Worm (Caenorhabditis elegans) whole organism, L4 larva: ENCODE measurements around the gene spe-27.

Experiments
- F26F4.8 ChIP-seq: fragments of 200-800 bp; sonication (Bioruptor generic); conservative IDR thresholded peaks from 2 replicates; pipeline ENCODE4 v1.3.6; 2022; ENCODE audit warnings: missing genetic modification characterization, missing compliant biosample characterization
- F49E8.2 ChIP-seq: sonication (generic microtip); optimal IDR thresholded peaks from 2 replicates; lab custom pipeline; 2016; ENCODE audit warnings: missing compliant biosample characterization, mild to moderate bottlenecking, missing genetic modification characterization, borderline replicate concordance
- T20F7.1 ChIP-seq: fragments of 200-800 bp; sonication (Bioruptor generic); optimal IDR thresholded peaks from 2 replicates; lab custom pipeline; 2018; ENCODE audit warnings: mild to moderate bottlenecking, missing genetic modification characterization, missing compliant biosample characterization
- T26A8.4 ChIP-seq: fragments of 200-800 bp; sonication (Bioruptor generic); IDR thresholded peaks from 2 replicates; pipeline ENCODE4 v1.3.6; 2022; ENCODE audit warnings: missing genetic modification characterization, missing compliant biosample characterization
- Y48G9A.11 ChIP-seq: fragments of 200-800 bp; sonication (Bioruptor generic); IDR thresholded peaks from 2 replicates; pipeline ENCODE4 v1.3.6; 2022; ENCODE audit warnings: missing genetic modification reagents, missing genetic modification characterization, missing compliant biosample characterization
- aha-1 ChIP-seq: fragments of 150-350 bp; peaks from one replicate; lab custom pipeline; 2014; ENCODE audit warnings: missing biosample characterization, missing genetic modification characterization
- arid-1 ChIP-seq: fragments of 200-800 bp; sonication (Bioruptor generic); conservative IDR thresholded peaks from 2 replicates; pipeline ENCODE4 v1.3.6; 2022; ENCODE audit warnings: missing genetic modification reagents, missing genetic modification characterization, missing compliant biosample characterization
- ceh-44 ChIP-seq: fragments of 200-800 bp; sonication (Bioruptor generic); IDR thresholded peaks from 2 replicates; pipeline ENCODE4 v1.3.6; 2022; ENCODE audit warnings: missing genetic modification reagents, missing genetic modification characterization, missing compliant biosample characterization
- ces-1 ChIP-seq: fragments of 150-350 bp; sonication (generic microtip); optimal IDR thresholded peaks from 4 replicates; lab custom pipeline; 2014; ENCODE audit warnings: missing biosample characterization, missing genetic modification reagents, missing genetic modification characterization
- cey-2 ChIP-seq: sonication (generic microtip); optimal IDR thresholded peaks from 3 replicates; lab custom pipeline; 2017; ENCODE audit warnings: missing genetic modification characterization, mild to moderate bottlenecking, missing compliant biosample characterization, antibody characterized with exemption, borderline replicate concordance; ENCODE audit not compliant: insufficient read depth
- dpl-1 ChIP-seq: fragments of 150-350 bp; optimal IDR thresholded peaks from 2 replicates; lab custom pipeline; 2014; ENCODE audit warnings: missing biosample characterization, missing genetic modification reagents, missing genetic modification characterization
- egl-27 ChIP-seq: sonication (generic microtip); optimal IDR thresholded peaks from 3 replicates; lab custom pipeline; 2017; ENCODE audit warnings: missing biosample characterization, missing genetic modification reagents, missing genetic modification characterization
- egl-43 ChIP-seq: fragments of 200-800 bp; sonication (Bioruptor generic); IDR thresholded peaks from 2 replicates; pipeline ENCODE4 v1.3.6; 2022; ENCODE audit warnings: missing genetic modification reagents, missing genetic modification characterization, missing compliant biosample characterization
- fkh-10 ChIP-seq: fragments of 150-350 bp; optimal IDR thresholded peaks from 2 replicates; lab custom pipeline; 2014; ENCODE audit warnings: missing biosample characterization, missing genetic modification reagents, missing genetic modification characterization
- hlh-11 ChIP-seq: fragments of 200-800 bp; sonication (Bioruptor generic); optimal IDR thresholded peaks from 2 replicates; lab custom pipeline; 2018; ENCODE audit warnings: mild to moderate bottlenecking, missing genetic modification characterization, missing compliant biosample characterization
- jun-1 ChIP-seq: fragments of 150-350 bp; optimal IDR thresholded peaks from 2 replicates; lab custom pipeline; 2014; ENCODE audit warnings: missing biosample characterization, missing genetic modification reagents, missing genetic modification characterization
- lim-7 ChIP-seq: fragments of 200-800 bp; sonication (Bioruptor generic); IDR thresholded peaks from 2 replicates; pipeline ENCODE4 v1.3.6; 2022; ENCODE audit warnings: missing genetic modification characterization, missing compliant biosample characterization
- lin-13 ChIP-seq: fragments of 150-350 bp; optimal IDR thresholded peaks from 2 replicates; lab custom pipeline; 2014; ENCODE audit warnings: missing biosample characterization, missing genetic modification reagents, missing genetic modification characterization
- lin-15B ChIP-seq: fragments of 150-350 bp; sonication (generic microtip); optimal IDR thresholded peaks from 3 replicates; lab custom pipeline; 2014; ENCODE audit warnings: missing biosample characterization, missing genetic modification characterization
- lin-38 ChIP-seq: fragments of 200-800 bp; sonication (Bioruptor generic); IDR thresholded peaks from 2 replicates; pipeline ENCODE4 v1.3.6; 2022; ENCODE audit warnings: missing genetic modification reagents, missing genetic modification characterization, missing compliant biosample characterization
- lir-3 ChIP-seq: sonication (generic microtip); optimal IDR thresholded peaks from 2 replicates; lab custom pipeline; 2016; ENCODE audit warnings: mild to moderate bottlenecking, missing genetic modification characterization, missing compliant biosample characterization
- madf-9 ChIP-seq: fragments of 200-800 bp; sonication (Bioruptor generic); conservative IDR thresholded peaks from 2 replicates; pipeline ENCODE4 v1.3.6; 2022; ENCODE audit warnings: missing genetic modification reagents, missing genetic modification characterization, missing compliant biosample characterization
- mdt-29 ChIP-seq: fragments of 200-800 bp; sonication (Bioruptor generic); IDR thresholded peaks from 2 replicates; pipeline ENCODE4 v1.3.6; 2022; ENCODE audit warnings: missing genetic modification reagents, missing genetic modification characterization, missing compliant biosample characterization
- mxl-2 ChIP-seq: fragments of 200-800 bp; sonication (Bioruptor generic); conservative IDR thresholded peaks from 2 replicates; pipeline ENCODE4 v1.3.6; 2022; ENCODE audit warnings: missing genetic modification reagents, missing genetic modification characterization, missing compliant biosample characterization
- mxl-3 ChIP-seq: fragments of 200-800 bp; sonication (Bioruptor generic); optimal IDR thresholded peaks from 2 replicates; lab custom pipeline; 2018; ENCODE audit warnings: mild to moderate bottlenecking, missing genetic modification characterization, missing compliant biosample characterization
- nhr-10 ChIP-seq: fragments of 150-350 bp; optimal IDR thresholded peaks from 2 replicates; lab custom pipeline; 2014; ENCODE audit warnings: missing biosample characterization, missing genetic modification characterization
- nhr-11 ChIP-seq: fragments of 150-350 bp; optimal IDR thresholded peaks from 2 replicates; lab custom pipeline; 2014; ENCODE audit warnings: missing biosample characterization, missing genetic modification characterization
- nhr-25 ChIP-seq: sonication (generic microtip); optimal IDR thresholded peaks from 2 replicates; lab custom pipeline; 2017; ENCODE audit warnings: missing genetic modification characterization, mild to moderate bottlenecking, missing compliant biosample characterization, antibody characterized with exemption, moderate library complexity, borderline replicate concordance; ENCODE audit not compliant: insufficient read depth
- nhr-41 ChIP-seq: fragments of 200-800 bp; sonication (Bioruptor generic); IDR thresholded peaks from 2 replicates; pipeline ENCODE4 v1.3.6; 2022; ENCODE audit warnings: missing genetic modification reagents, missing genetic modification characterization, missing compliant biosample characterization
- rbr-2 ChIP-seq: sonication (generic microtip); optimal IDR thresholded peaks from 2 replicates; lab custom pipeline; 2016; ENCODE audit warnings: missing genotype, missing genetic modification characterization, missing compliant biosample characterization
- set-16 ChIP-seq: fragments of 200-800 bp; sonication (Bioruptor generic); IDR thresholded peaks from 2 replicates; pipeline ENCODE4 v1.3.6; 2022; ENCODE audit warnings: missing genetic modification reagents, missing genetic modification characterization, missing compliant biosample characterization
- snpc-1.2 ChIP-seq: fragments of 200-800 bp; sonication (Bioruptor generic); IDR thresholded peaks from 2 replicates; pipeline ENCODE4 v1.3.6; 2022; ENCODE audit warnings: missing genetic modification reagents, missing genetic modification characterization, missing compliant biosample characterization
- snpc-4 ChIP-seq: fragments of 150-350 bp; optimal IDR thresholded peaks from 2 replicates; lab custom pipeline; 2014; ENCODE audit warnings: missing biosample characterization, missing genetic modification characterization
- tra-1 ChIP-seq: fragments of 200-800 bp; sonication (Bioruptor generic); IDR thresholded peaks from 2 replicates; pipeline ENCODE4 v1.3.6; 2022; ENCODE audit warnings: missing genetic modification reagents, missing genetic modification characterization, missing compliant biosample characterization
- unc-130 ChIP-seq: sonication (generic microtip); optimal IDR thresholded peaks from 2 replicates; lab custom pipeline; 2016; ENCODE audit warnings: missing genetic modification reagents, missing genetic modification characterization, missing compliant biosample characterization
- unc-62 ChIP-seq, 3 experiments: fragments of 150-350 bp in 1 of 3; sonication (generic microtip); optimal IDR thresholded peaks in 2 of 3; peaks in 1 of 3; 1 replicate in 1 of 3; 2 replicates in 2 of 3; lab custom pipeline; 2014 to 2017; ENCODE audit warnings: missing biosample characterization in 3 of 3, missing genetic modification characterization in 3 of 3, missing genetic modification reagents in 3 of 3, missing genotype in 1 of 3
- zip-11 ChIP-seq: fragments of 200-800 bp; sonication (Bioruptor generic); IDR thresholded peaks from 2 replicates; pipeline ENCODE4 v1.3.6; 2022; ENCODE audit warnings: missing genetic modification characterization, missing compliant biosample characterization

Gene spe-27

ce11 chrIV:5846269-5846668 is 19.4 kb downstream of the spe-27 start, which contains the start of gene sams-4:
TSS of gene sams-4 (minus strand) at chrIV:5846369.
- TF ChIP-seq T26A8.4 (no peak), lin-13 (GFP tag; lab: Kevin White, UChicago) (no peak), nhr-10 (tag; lab: Kevin White, UChicago) (no peak), set-16 (GFP tag; lab: Robert Waterston, UW) (no peak), egl-27 (tag; lab: Kevin White, UChicago) (no peak), jun-1 (tag; lab: Kevin White, UChicago) (no peak), ces-1 (GFP tag; lab: Kevin White, UChicago) (no peak), lin-15B (tag; lab: Kevin White, UChicago) (no peak), rbr-2 (tag; lab: Kevin White, UChicago) (no peak), mxl-2 (GFP tag; lab: Robert Waterston, UW) (no peak), cey-2 (tag; lab: Kevin White, UChicago) (no peak), nhr-11 (tag; lab: Kevin White, UChicago) (no peak), madf-9 (GFP tag; lab: Robert Waterston, UW) (no peak), egl-43 (no peak)

ce11 chrIV:5842905-5843304 is 22.8 kb downstream of the spe-27 start:
- no peak for TF ChIP-seq unc-130 (GFP tag; lab: Kevin White, UChicago)
- peak; percentile 5 for TF ChIP-seq aha-1 (tag; lab: Kevin White, UChicago)
- no peak for TF ChIP-seq unc-62 (GFP tag; optimal IDR thresholded peaks at IDR 0.05 in 1 of 2; lab: Kevin White, UChicago)
- no peak for TF ChIP-seq unc-62 (tag; optimal IDR thresholded peaks at IDR 0.05; lab: Kevin White, UChicago)
- TF ChIP-seq lir-3 (tag; lab: Kevin White, UChicago), result no peak

- TF ChIP-seq nhr-41 (no peak), ceh-44 (GFP tag; lab: Robert Waterston, UW) (no peak), fkh-10 (GFP tag; lab: Kevin White, UChicago) (no peak), snpc-4 (tag; lab: Kevin White, UChicago) (no peak), dpl-1 (GFP tag; lab: Kevin White, UChicago) (no peak), lin-38 (GFP tag; lab: Robert Waterston, UW) (no peak), mxl-3 (no peak), madf-9 (GFP tag; lab: Robert Waterston, UW) (no peak), zip-11 (no peak), lim-7 (GFP tag; lab: Robert Waterston, UW) (no peak), cey-2 (tag; lab: Kevin White, UChicago) (no peak), tra-1 (GFP tag; lab: Robert Waterston, UW) (no peak), T20F7.1 (GFP tag; lab: Kevin White, UChicago) (no peak), Y48G9A.11 (GFP tag; lab: Robert Waterston, UW) (no peak), mdt-29 (GFP tag; lab: Robert Waterston, UW) (no peak)
- TF ChIP-seq, all 104 proteins: peak for 0
Observed at ce11 chrIV:5839178-5839577, 26.5 kb downstream of the spe-27 start, which contains the start of gene C06E7.2. TSS of gene C06E7.2 (plus strand) at chrIV:5839478.

ce11 chrIV:5834182-5834581 is 31.5 kb downstream of the spe-27 start:
- TF ChIP-seq unc-62 (GFP tag; optimal IDR thresholded peaks at IDR 0.05 in 1 of 2; lab: Kevin White, UChicago), result peak in 1 of 2 experiments; percentile 99
- no peak for TF ChIP-seq unc-62 (tag; optimal IDR thresholded peaks at IDR 0.05; lab: Kevin White, UChicago)
- no peak for TF ChIP-seq arid-1 (GFP tag; lab: Robert Waterston, UW)

ce11 chrIV:5832801-5833200 is 32.9 kb downstream of the spe-27 start:
- TF ChIP-seq unc-62 (GFP tag; optimal IDR thresholded peaks at IDR 0.05 in 1 of 2; lab: Kevin White, UChicago), result no peak
- TF ChIP-seq unc-62 (tag; optimal IDR thresholded peaks at IDR 0.05; lab: Kevin White, UChicago), result no peak
- TF ChIP-seq F49E8.2 (tag; lab: Kevin White, UChicago), result peak; percentile 30
- no peak for TF ChIP-seq hlh-11 (tag; lab: Kevin White, UChicago)
- TF ChIP-seq F26F4.8, result no peak
- peak; percentile 84 for TF ChIP-seq snpc-1.2
- TF ChIP-seq nhr-25 (tag; lab: Kevin White, UChicago), result no peak
- TF ChIP-seq mxl-3, result no peak
